Fruit fly (Drosophila melanogaster): ENCODE data around the gene CG33922.

dm6 chr2L:1354819-1355218, 10.8 kb upstream of the CG33922 start, which contains the start of gene CG31924:
- TF ChIP-seq h (GFP tag; optimal IDR thresholded peaks at IDR 0.05): no peak
- no peak for TF ChIP-seq Abd-B (GFP tag; optimal IDR thresholded peaks at IDR 0.05)
- no peak for TF ChIP-seq Hnf4 (GFP tag; optimal IDR thresholded peaks at IDR 0.05)
- TF ChIP-seq ey (GFP tag; optimal IDR thresholded peaks at IDR 0.05): no peak
- no peak for TF ChIP-seq usp (GFP tag; optimal IDR thresholded peaks at IDR 0.05)
- TF ChIP-seq lola (GFP tag; optimal IDR thresholded peaks at IDR 0.05): no peak
- TF ChIP-seq sv (GFP tag; optimal IDR thresholded peaks at IDR 0.05): no peak
- no peak for TF ChIP-seq Jra (GFP tag; optimal IDR thresholded peaks at IDR 0.05)
- no peak for TF ChIP-seq dsf (GFP tag; optimal IDR thresholded peaks at IDR 0.05; ENCODE audit: borderline replicate concordance)

Data from whole organism, wandering third instar larva.